Worm (Caenorhabditis elegans): ENCODE measurements around the gene his-74.

DNA sequence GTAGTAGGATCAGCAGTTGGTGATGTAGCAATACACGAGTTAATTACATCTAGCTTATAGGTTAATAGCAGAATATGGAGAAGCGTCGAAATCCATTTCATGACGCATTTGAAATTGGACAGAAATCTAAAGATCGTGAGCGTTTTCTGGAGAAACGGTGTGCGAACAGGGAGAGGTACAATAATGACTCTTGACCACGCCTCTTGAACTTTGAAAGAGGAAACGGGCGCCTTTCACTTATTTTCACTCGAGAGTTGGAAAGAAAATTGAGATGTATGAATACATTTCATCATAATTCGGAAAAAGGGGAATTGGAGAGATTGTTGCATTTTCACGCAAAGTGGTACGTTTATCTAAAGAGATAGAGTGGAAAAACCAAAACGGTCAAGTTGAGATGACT is 30.4 kb downstream of the his-74 start, which contains the start of gene F56H9.6:
- TF ChIP-seq ceh-9 (tag; optimal IDR thresholded peaks at IDR 0.05) (no peak), ets-4 (tag; optimal IDR thresholded peaks at IDR 0.05) (no peak), nhr-11 (tag; optimal IDR thresholded peaks at IDR 0.05) (no peak)

Data from whole organism, late embryonic.